Fruit fly (Drosophila melanogaster) whole organism, prepupa: Measurements from ENCODE around the gene Rab30.

ENCODE experiments used
- CG10631 ChIP-seq: fragments of 200-800 bp; sonication (Bioruptor generic); optimal IDR thresholded peaks from 2 replicates; lab custom pipeline; 2016; ENCODE audit warnings: missing biosample characterization, missing genetic modification characterization
- CG10669 ChIP-seq: fragments of 200-800 bp; sonication (Bioruptor generic); optimal IDR thresholded peaks from 3 replicates; lab custom pipeline; 2018; ENCODE audit warnings: missing biosample characterization, mild to moderate bottlenecking, missing genetic modification characterization, moderate library complexity
- CG11294 ChIP-seq: fragments of 200-800 bp; sonication (Bioruptor generic); IDR thresholded peaks from 2 replicates; pipeline ENCODE4 v1.3.6; 2022; ENCODE audit warnings: missing biosample characterization, missing genetic modification characterization
- CG11762 ChIP-seq: fragments of 200-800 bp; sonication (Bioruptor generic); optimal IDR thresholded peaks from 3 replicates; lab custom pipeline; 2016; ENCODE audit warnings: missing biosample characterization, missing genetic modification characterization; ENCODE audit not compliant: insufficient read depth
- CG11902 ChIP-seq: fragments of 200-800 bp; sonication (Bioruptor generic); optimal IDR thresholded peaks from 3 replicates; lab custom pipeline; 2016; ENCODE audit warnings: missing biosample characterization, missing genetic modification characterization
- CG15336 ChIP-seq: fragments of 200-800 bp; sonication (Bioruptor generic); IDR thresholded peaks from 2 replicates; pipeline ENCODE4 v1.3.6; 2022; ENCODE audit warnings: missing biosample characterization, missing genetic modification characterization
- CG1621 ChIP-seq: fragments of 200-800 bp; sonication (Bioruptor generic); optimal IDR thresholded peaks from 3 replicates; lab custom pipeline; 2018; ENCODE audit warnings: missing biosample characterization, mild to moderate bottlenecking, missing genetic modification characterization
- CG16779 ChIP-seq: fragments of 200-800 bp; sonication (Bioruptor generic); optimal IDR thresholded peaks from 3 replicates; lab custom pipeline; 2017; ENCODE audit warnings: missing biosample characterization, mild to moderate bottlenecking, missing genetic modification characterization
- CG3032 ChIP-seq: fragments of 200-800 bp; optimal IDR thresholded peaks from 2 replicates; lab custom pipeline; 2019; ENCODE audit warnings: missing biosample characterization, mild to moderate bottlenecking, missing genetic modification characterization, moderate library complexity
- CG31627 ChIP-seq: fragments of 200-800 bp; sonication (Bioruptor generic); optimal IDR thresholded peaks from 3 replicates; lab custom pipeline; 2016; ENCODE audit warnings: missing biosample characterization, missing genetic modification characterization
- CG34406 ChIP-seq: fragments of 200-800 bp; sonication (Bioruptor generic); optimal IDR thresholded peaks from 3 replicates; lab custom pipeline; 2016; ENCODE audit warnings: missing biosample characterization, missing genetic modification characterization
- CG3919 ChIP-seq: fragments of 200-800 bp; sonication (Bioruptor generic); optimal IDR thresholded peaks from 3 replicates; lab custom pipeline; 2016; ENCODE audit warnings: missing biosample characterization, missing genetic modification characterization
- CG4318 ChIP-seq: fragments of 200-800 bp; sonication (Bioruptor generic); optimal IDR thresholded peaks from 3 replicates; lab custom pipeline; 2017; ENCODE audit warnings: missing biosample characterization, mild to moderate bottlenecking, missing genetic modification characterization
- CG6792 ChIP-seq: fragments of 200-800 bp; sonication (Bioruptor generic); optimal IDR thresholded peaks from 3 replicates; lab custom pipeline; 2016; ENCODE audit warnings: missing biosample characterization, missing genetic modification characterization
- CG6808 ChIP-seq: fragments of 200-800 bp; sonication (Bioruptor generic); optimal IDR thresholded peaks from 3 replicates; lab custom pipeline; 2017; ENCODE audit warnings: missing biosample characterization, missing genetic modification characterization, mild to moderate bottlenecking, moderate library complexity, missing genetic modification reagents
- CG7368 ChIP-seq: fragments of 200-800 bp; sonication (Bioruptor generic); optimal IDR thresholded peaks from 3 replicates; lab custom pipeline; 2016; ENCODE audit warnings: missing biosample characterization, missing genetic modification characterization
- CG8119 ChIP-seq: fragments of 200-800 bp; sonication (Bioruptor generic); IDR thresholded peaks from 3 replicates; pipeline ENCODE4 v1.3.6; 2022; ENCODE audit warnings: missing biosample characterization, missing genetic modification characterization
- CG8319 ChIP-seq: fragments of 200-800 bp; sonication (Bioruptor generic); optimal IDR thresholded peaks from 3 replicates; lab custom pipeline; 2016; ENCODE audit warnings: missing biosample characterization, missing genetic modification characterization
- CG8632 ChIP-seq: fragments of 200-800 bp; sonication (Bioruptor generic); optimal IDR thresholded peaks from 3 replicates; lab custom pipeline; 2016; ENCODE audit warnings: missing biosample characterization, missing genetic modification characterization
- CG9139 ChIP-seq: fragments of 200-800 bp; sonication (Bioruptor generic); optimal IDR thresholded peaks from 3 replicates; lab custom pipeline; 2017; ENCODE audit warnings: missing biosample characterization, mild to moderate bottlenecking, missing genetic modification characterization
- Eip78C ChIP-seq: fragments of 200-800 bp; sonication (Bioruptor generic); peaks from one replicate; lab custom pipeline; 2016; ENCODE audit warnings: missing biosample characterization, missing genetic modification characterization
- Eip93F ChIP-seq: fragments of 200-800 bp; sonication (Bioruptor generic); optimal IDR thresholded peaks from 2 replicates; lab custom pipeline; 2016; ENCODE audit warnings: missing biosample characterization, mild to moderate bottlenecking, missing genetic modification characterization
- Ets21C ChIP-seq: fragments of 200-800 bp; sonication (Bioruptor generic); optimal IDR thresholded peaks from 3 replicates; lab custom pipeline; 2016; ENCODE audit warnings: missing biosample characterization, missing genetic modification characterization
- Ets96B ChIP-seq: fragments of 200-800 bp; optimal IDR thresholded peaks from 2 replicates; lab custom pipeline; 2019; ENCODE audit warnings: missing biosample characterization, mild to moderate bottlenecking, missing genetic modification characterization, moderate library complexity
- Gug ChIP-seq: fragments of 200-800 bp; sonication (Bioruptor generic); IDR thresholded peaks from 2 replicates; pipeline ENCODE4 v1.3.6; 2022; ENCODE audit warnings: missing biosample characterization, missing genetic modification characterization
- Hr38 ChIP-seq: sonication (Bioruptor generic); optimal IDR thresholded peaks from 2 replicates; lab custom pipeline; 2016; ENCODE audit warnings: missing biosample characterization, missing genetic modification characterization
- Hr39 ChIP-seq: fragments of 200-800 bp; sonication (Bioruptor generic); optimal IDR thresholded peaks from 2 replicates; lab custom pipeline; 2016; ENCODE audit warnings: missing biosample characterization, missing genetic modification characterization
- Hr4 ChIP-seq: fragments of 200-800 bp; sonication (Bioruptor generic); optimal IDR thresholded peaks from 3 replicates; lab custom pipeline; 2016; ENCODE audit warnings: missing biosample characterization, missing genetic modification characterization
- Lpt ChIP-seq: fragments of 200-800 bp; sonication (Bioruptor generic); optimal IDR thresholded peaks from 3 replicates; lab custom pipeline; 2016; ENCODE audit warnings: missing biosample characterization, missing genetic modification characterization
- Met ChIP-seq: fragments of 200-800 bp; sonication (Bioruptor generic); optimal IDR thresholded peaks from 3 replicates; lab custom pipeline; 2016; ENCODE audit warnings: missing biosample characterization, missing genetic modification characterization
- OdsH ChIP-seq: fragments of 200-800 bp; sonication (Bioruptor generic); optimal IDR thresholded peaks from 3 replicates; lab custom pipeline; 2016; ENCODE audit warnings: missing biosample characterization, missing genetic modification characterization
- Smox ChIP-seq: fragments of 200-800 bp; sonication (Bioruptor generic); optimal IDR thresholded peaks from 3 replicates; lab custom pipeline; 2016; ENCODE audit warnings: missing biosample characterization, missing genetic modification characterization
- Sox15 ChIP-seq: fragments of 200-800 bp; sonication (Bioruptor generic); optimal IDR thresholded peaks from 3 replicates; lab custom pipeline; 2016; ENCODE audit warnings: missing biosample characterization, missing genetic modification characterization
- achi ChIP-seq: fragments of 200-800 bp; sonication (Bioruptor generic); optimal IDR thresholded peaks from 3 replicates; lab custom pipeline; 2016; ENCODE audit warnings: missing biosample characterization, missing genetic modification characterization
- acj6 ChIP-seq: fragments of 200-800 bp; sonication (Bioruptor generic); optimal IDR thresholded peaks from 3 replicates; lab custom pipeline; 2016; ENCODE audit warnings: missing biosample characterization, missing genetic modification characterization
- cyc ChIP-seq: fragments of 200-800 bp; sonication (Bioruptor generic); optimal IDR thresholded peaks from 3 replicates; lab custom pipeline; 2016; ENCODE audit warnings: missing biosample characterization, missing genetic modification characterization
- dsx ChIP-seq: fragments of 200-800 bp; optimal IDR thresholded peaks from 3 replicates; lab custom pipeline; 2019; ENCODE audit warnings: missing biosample characterization, mild to moderate bottlenecking, missing genetic modification characterization, moderate library complexity; ENCODE audit not compliant: poor library complexity, severe bottlenecking
- esn ChIP-seq: fragments of 200-800 bp; sonication (Bioruptor generic); optimal IDR thresholded peaks from 2 replicates; lab custom pipeline; 2016; ENCODE audit warnings: missing biosample characterization, mild to moderate bottlenecking, missing genetic modification characterization, moderate library complexity
- fd59A ChIP-seq: fragments of 200-800 bp; sonication (Bioruptor generic); optimal IDR thresholded peaks from 2 replicates; lab custom pipeline; 2017; ENCODE audit warnings: missing biosample characterization, mild to moderate bottlenecking, missing genetic modification characterization, missing genetic modification reagents
- fd85E ChIP-seq: fragments of 200-800 bp; sonication (Bioruptor generic); optimal IDR thresholded peaks from 3 replicates; lab custom pipeline; 2016; ENCODE audit warnings: missing biosample characterization, missing genetic modification characterization
- fkh ChIP-seq: fragments of 200-800 bp; sonication (Bioruptor generic); optimal IDR thresholded peaks from 3 replicates; lab custom pipeline; 2017; ENCODE audit warnings: missing biosample characterization, mild to moderate bottlenecking, missing genetic modification characterization, moderate library complexity
- net ChIP-seq: fragments of 200-800 bp; sonication (Bioruptor generic); optimal IDR thresholded peaks from 3 replicates; lab custom pipeline; 2016; ENCODE audit warnings: missing biosample characterization, missing genetic modification characterization
- pdm3 ChIP-seq: fragments of 200-800 bp; sonication (Bioruptor generic); optimal IDR thresholded peaks from 3 replicates; lab custom pipeline; 2016; ENCODE audit warnings: missing biosample characterization, missing genetic modification characterization
- salr ChIP-seq, 2 experiments: fragments of 200-800 bp; sonication (Bioruptor generic); optimal IDR thresholded peaks; 3 replicates each; lab custom pipeline; 2016 to 2018; ENCODE audit warnings: missing biosample characterization in 2 of 2, missing genetic modification characterization in 2 of 2, mild to moderate bottlenecking in 1 of 2
- spab ChIP-seq: fragments of 200-800 bp; sonication (Bioruptor generic); optimal IDR thresholded peaks from 2 replicates; lab custom pipeline; 2017; ENCODE audit warnings: missing biosample characterization, mild to moderate bottlenecking, missing genetic modification characterization, missing genetic modification reagents
- svp ChIP-seq: fragments of 200-800 bp; sonication (Bioruptor generic); peaks from one replicate; lab custom pipeline; 2016; ENCODE audit warnings: missing biosample characterization, missing genetic modification characterization
- topi ChIP-seq: fragments of 200-800 bp; sonication (Bioruptor generic); optimal IDR thresholded peaks from 3 replicates; lab custom pipeline; 2016; ENCODE audit warnings: missing biosample characterization, missing genetic modification characterization
- vri ChIP-seq: fragments of 200-800 bp; sonication (Bioruptor generic); optimal IDR thresholded peaks from 3 replicates; lab custom pipeline; 2016; ENCODE audit warnings: missing biosample characterization, mild to moderate bottlenecking, missing genetic modification characterization

Gene Rab30

dm6 chr2L:7073011-7073410 is 40.6 kb upstream of the Rab30 start (continued):
- TF ChIP-seq CG4318 (GFP tag; lab: Kevin White, UChicago) (peak; percentile 43), CG7368 (peak; percentile 1), CG34406 (GFP tag; lab: Kevin White, UChicago) (no peak), Eip78C (GFP tag; lab: Kevin White, UChicago) (peak; percentile 85), cyc (GFP tag; lab: Kevin White, UChicago) (no peak), CG8319 (GFP tag; lab: Kevin White, UChicago) (no peak), Sox15 (no peak), CG11762 (peak; percentile 21), svp (GFP tag; lab: Kevin White, UChicago) (no peak), CG11294 (GFP tag; lab: Robert Waterston, UW) (peak; percentile 58), Hr39 (GFP tag; lab: Kevin White, UChicago) (peak; percentile 8), CG6792 (GFP tag; lab: Kevin White, UChicago) (peak; percentile 10), CG9139 (GFP tag; lab: Kevin White, UChicago) (no peak), esn (GFP tag; lab: Kevin White, UChicago) (no peak), CG6808 (GFP tag; lab: Kevin White, UChicago) (no peak), fd85E (GFP tag; lab: Kevin White, UChicago) (no peak), salr (GFP tag; optimal IDR thresholded peaks at IDR 0.05; lab: Kevin White, UChicago) (peak in 1 of 2 experiments; percentile 46), vri (GFP tag; lab: Kevin White, UChicago) (no peak), CG16779 (no peak), CG8632 (peak; percentile 1)

DNA sequence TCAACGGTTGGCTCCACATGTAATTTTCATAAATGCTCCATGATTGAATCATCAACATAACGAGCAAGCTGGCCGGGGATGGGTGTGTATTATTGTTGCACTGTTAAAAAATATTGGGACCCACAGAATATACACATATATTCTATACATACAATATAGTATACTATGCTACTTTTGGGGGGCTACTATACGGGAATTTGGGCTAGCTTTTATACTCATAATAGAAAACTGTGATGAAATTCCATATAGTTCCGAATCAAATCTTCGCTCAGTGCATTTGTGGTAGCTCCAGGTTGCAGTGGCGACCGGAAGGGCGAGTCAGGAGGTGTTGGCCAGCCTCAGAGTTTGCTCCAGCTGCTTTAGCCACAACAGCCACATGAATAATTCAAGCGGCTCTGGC is 39.5 kb upstream of the Rab30 start:
- 0 out of 2 replicates have a peak, but pooled peaks have one; percentile 30 for TF ChIP-seq CG11294 (GFP tag; lab: Robert Waterston, UW)
- TF ChIP-seq Eip78C (GFP tag; lab: Kevin White, UChicago) = peak; percentile 90
- TF ChIP-seq Sox15 = peak; percentile 11
- TF ChIP-seq Eip93F (GFP tag; lab: Kevin White, UChicago) = no peak
- peak; percentile 37 for TF ChIP-seq Met (GFP tag; lab: Kevin White, UChicago)
- TF ChIP-seq net (GFP tag; lab: Kevin White, UChicago) = no peak
- TF ChIP-seq Gug (GFP tag; lab: Robert Waterston, UW) = peak; percentile 56; the same call in 1 of the 2 replicates
- TF ChIP-seq CG8119 = peak; percentile 50; the same call in 1 of the 3 replicates
- TF ChIP-seq CG8632 = peak; percentile 24
- no peak for TF ChIP-seq Ets21C (GFP tag; lab: Kevin White, UChicago)
- TF ChIP-seq topi (GFP tag; lab: Kevin White, UChicago) = peak; percentile 40
- peak; percentile 25 for TF ChIP-seq CG11762
- TF ChIP-seq CG16779 = no peak
- peak; percentile 60 for TF ChIP-seq OdsH (GFP tag; lab: Kevin White, UChicago)
- TF ChIP-seq CG3919 (GFP tag; lab: Kevin White, UChicago) = no peak
- TF ChIP-seq Ets96B (tag; lab: Kevin White, UChicago) = peak; percentile 66
- peak; percentile 65 for TF ChIP-seq achi (GFP tag; lab: Kevin White, UChicago)
- TF ChIP-seq CG31627 (GFP tag; lab: Kevin White, UChicago) = peak; percentile 4
- peak; percentile 48 for TF ChIP-seq cyc (GFP tag; lab: Kevin White, UChicago)
- peak; percentile 63 for TF ChIP-seq CG1621
- peak; percentile 69 for TF ChIP-seq CG10669 (GFP tag; lab: Kevin White, UChicago)
- no peak for TF ChIP-seq Hr38 (GFP tag; lab: Kevin White, UChicago)
- TF ChIP-seq CG15336 (GFP tag; lab: Robert Waterston, UW) = peak; percentile 66
- peak; percentile 54 for TF ChIP-seq pdm3
- TF ChIP-seq fd59A (GFP tag; lab: Kevin White, UChicago) = peak; percentile 52
- TF ChIP-seq CG10631 = peak; percentile 74
- TF ChIP-seq esn (GFP tag; lab: Kevin White, UChicago) = no peak
- peak; percentile 73 for TF ChIP-seq dsx (GFP tag; lab: Kevin White, UChicago)
- TF ChIP-seq CG6808 (GFP tag; lab: Kevin White, UChicago) = peak; percentile 73
- peak; percentile 14 for TF ChIP-seq CG4318 (GFP tag; lab: Kevin White, UChicago)
- TF ChIP-seq Smox (GFP tag; lab: Kevin White, UChicago) = no peak
- TF ChIP-seq CG7368 = peak; percentile 61
- no peak for TF ChIP-seq fd85E (GFP tag; lab: Kevin White, UChicago)
- TF ChIP-seq spab (GFP tag; lab: Kevin White, UChicago) = peak; percentile 26
- TF ChIP-seq CG3032 (tag; lab: Kevin White, UChicago) = peak; percentile 67
- peak; percentile 59 for TF ChIP-seq acj6 (GFP tag; lab: Kevin White, UChicago)
- peak; percentile 49 for TF ChIP-seq Hr4 (GFP tag; lab: Kevin White, UChicago)
- TF ChIP-seq CG8319 (GFP tag; lab: Kevin White, UChicago) = peak; percentile 38
- TF ChIP-seq Hr39 (GFP tag; lab: Kevin White, UChicago) = no peak
- peak; percentile 3 for TF ChIP-seq CG11902
- TF ChIP-seq fkh (GFP tag; lab: Kevin White, UChicago) = no peak
- TF ChIP-seq Lpt = peak; percentile 52
- TF ChIP-seq CG9139 (GFP tag; lab: Kevin White, UChicago) = peak; percentile 27
